Fruit fly (Drosophila melanogaster): ENCODE results near the gene CG3021.

CG3021 gene

DNA sequence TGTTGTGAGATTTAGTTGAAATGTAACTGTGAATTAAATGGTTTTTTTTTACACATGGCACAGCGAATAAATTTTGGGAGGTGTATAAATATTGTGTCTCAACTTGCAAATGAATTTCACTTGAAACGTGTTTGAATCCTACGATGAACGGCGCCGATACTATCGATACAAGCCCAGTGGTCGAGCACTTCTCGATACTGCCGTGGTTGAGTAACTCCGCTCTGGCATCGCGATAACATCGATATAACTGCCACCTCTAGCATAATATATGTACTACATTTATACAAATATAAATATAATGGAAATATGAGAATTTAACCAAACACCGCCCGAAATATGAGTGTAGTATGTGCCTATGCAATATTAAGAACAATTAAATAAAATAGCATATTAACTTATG, 6.5 kb downstream of the CG3021 start (continued):
- TF ChIP-seq HmgZ (tag; optimal IDR thresholded peaks at IDR 0.05) (peak; percentile 65), Meics (GFP tag; optimal IDR thresholded peaks at IDR 0.05) (no peak), HLH4C (GFP tag; IDR thresholded peaks at IDR 0.05; ENCODE audit: partially characterized antibody) (peak; percentile 94), CG15269 (tag; optimal IDR thresholded peaks at IDR 0.05) (no peak), Six4 (GFP tag; optimal IDR thresholded peaks at IDR 0.05) (no peak), Doc2 (GFP tag; IDR thresholded peaks at IDR 0.05) (no peak), CG17802 (tag; optimal IDR thresholded peaks at IDR 0.05) (no peak), pzg (GFP tag; optimal IDR thresholded peaks at IDR 0.05) (peak; percentile 85), tio (GFP tag; optimal IDR thresholded peaks at IDR 0.05) (no peak), Mrtf (GFP tag; IDR thresholded peaks at IDR 0.05) (no peak), lbe (GFP tag; optimal IDR thresholded peaks at IDR 0.05) (peak; percentile 13), luna (GFP tag; optimal IDR thresholded peaks at IDR 0.05) (no peak), mirr (GFP tag; optimal IDR thresholded peaks at IDR 0.05) (no peak), CG10462 (GFP tag; optimal IDR thresholded peaks at IDR 0.05) (no peak), gro (GFP tag; optimal IDR thresholded peaks at IDR 0.05) (no peak), B-H1 (GFP tag; IDR thresholded peaks at IDR 0.05) (no peak), pfk (GFP tag; optimal IDR thresholded peaks at IDR 0.05) (no peak), hkb (optimal IDR thresholded peaks at IDR 0.05) (no peak), hkb (GFP tag; IDR thresholded peaks at IDR 0.05) (no peak), crc (GFP tag; optimal IDR thresholded peaks at IDR 0.05) (no peak), ind (GFP tag; optimal IDR thresholded peaks at IDR 0.05) (peak; percentile 27), gfzf (GFP tag; optimal IDR thresholded peaks at IDR 0.05) (peak; percentile 42), oc (tag; optimal IDR thresholded peaks at IDR 0.05) (no peak), NfI (GFP tag; optimal IDR thresholded peaks at IDR 0.05) (no peak), HLHmδ (GFP tag; optimal IDR thresholded peaks at IDR 0.05) (no peak), Dad (GFP tag; optimal IDR thresholded peaks at IDR 0.05) (no peak), az2 (GFP tag; optimal IDR thresholded peaks at IDR 0.05) (no peak), Fer2 (tag; optimal IDR thresholded peaks at IDR 0.05) (no peak), Dip3 (GFP tag; optimal IDR thresholded peaks at IDR 0.05) (no peak), Sox102F (GFP tag; optimal IDR thresholded peaks at IDR 0.05) (no peak), ase (GFP tag; IDR thresholded peaks at IDR 0.05) (no peak), dati (GFP tag; IDR thresholded peaks at IDR 0.05) (no peak), sisA (GFP tag; IDR thresholded peaks at IDR 0.05) (peak; percentile 17; the same call in 1 of the 2 replicates), CG18262 (tag; optimal IDR thresholded peaks at IDR 0.05) (no peak), Awh (GFP tag; IDR thresholded peaks at IDR 0.05) (no peak), cato (GFP tag; optimal IDR thresholded peaks at IDR 0.05; ENCODE audit: borderline replicate concordance) (no peak), CG31441 (GFP tag; IDR thresholded peaks at IDR 0.05) (no peak), CkIIα-i1 (GFP tag; IDR thresholded peaks at IDR 0.05) (no peak), inv (GFP tag; IDR thresholded peaks at IDR 0.05; ENCODE audit: partially characterized antibody) (peak; percentile 97), gcm2 (GFP tag; optimal IDR thresholded peaks at IDR 0.05) (no peak), Max (GFP tag; optimal IDR thresholded peaks at IDR 0.05) (no peak), amos (GFP tag; IDR thresholded peaks at IDR 0.05; ENCODE audit: partially characterized antibody) (peak; percentile 100), CG2116 (GFP tag; optimal IDR thresholded peaks at IDR 0.05) (peak; percentile 76), CG33213 (GFP tag; optimal IDR thresholded peaks at IDR 0.05) (no peak), Nf-YC (tag; optimal IDR thresholded peaks at IDR 0.05) (no peak), pb (GFP tag; optimal IDR thresholded peaks at IDR 0.05) (no peak), CG3065 (GFP tag; optimal IDR thresholded peaks at IDR 0.05) (no peak), CG42726 (GFP tag; IDR thresholded peaks at IDR 0.05; ENCODE audit: partially characterized antibody) (peak; percentile 99), Eip74EF (GFP tag; optimal IDR thresholded peaks at IDR 0.05) (no peak), Rfx (GFP tag; IDR thresholded peaks at IDR 0.05) (peak; percentile 75), CG17829 (tag; optimal IDR thresholded peaks at IDR 0.05) (peak; percentile 25), Hand (GFP tag; optimal IDR thresholded peaks at IDR 0.05) (no peak)
